Worm (Caenorhabditis elegans) whole organism, midembryonic: Measurements from ENCODE around the gene C36C9.12.
"Not testable (repeated sequence)": the region's sequence is repeated elsewhere in the genome, so short reads cannot be mapped to it uniquely, and the experiment has no call there.

Experiments used
- T22C8.4 ChIP-seq: fragments of 200-800 bp; sonication (Bioruptor generic); IDR thresholded peaks from 2 replicates; pipeline ENCODE4 v1.3.6; 2022; ENCODE audit warnings: missing genetic modification characterization, missing compliant biosample characterization
- cog-1 ChIP-seq: sonication (generic microtip); optimal IDR thresholded peaks from 2 replicates; lab custom pipeline; 2016; ENCODE audit warnings: missing genetic modification characterization, missing compliant biosample characterization
- flt-1 ChIP-seq: fragments of 200-800 bp; sonication (Bioruptor generic); IDR thresholded peaks from 2 replicates; pipeline ENCODE4 v1.3.6; 2022; ENCODE audit warnings: missing genetic modification characterization, missing compliant biosample characterization
- klf-2 ChIP-seq: fragments of 200-800 bp; sonication (Bioruptor generic); conservative IDR thresholded peaks from 2 replicates; pipeline ENCODE4 v1.3.6; 2022; ENCODE audit warnings: missing genetic modification reagents, missing genetic modification characterization, missing compliant biosample characterization
- ref-1 ChIP-seq: fragments of 200-800 bp; sonication (Bioruptor generic); conservative IDR thresholded peaks from 2 replicates; pipeline ENCODE4 v1.3.6; 2022; ENCODE audit warnings: missing genetic modification reagents, missing genetic modification characterization, missing compliant biosample characterization
- tab-1 ChIP-seq: fragments of 200-800 bp; sonication (Bioruptor generic); IDR thresholded peaks from 2 replicates; pipeline ENCODE4 v1.3.6; 2022; ENCODE audit warnings: missing genetic modification characterization, missing compliant biosample characterization
- ztf-23 ChIP-seq: fragments of 200-800 bp; sonication (Bioruptor generic); IDR thresholded peaks from 2 replicates; pipeline ENCODE4 v1.3.6; 2022; ENCODE audit warnings: missing genetic modification reagents, missing genetic modification characterization, missing compliant biosample characterization

- TF ChIP-seq T22C8.4 (GFP tag; lab: Robert Waterston, UW); tab-1 (GFP tag; lab: Robert Waterston, UW); klf-2 (GFP tag; lab: Robert Waterston, UW); ref-1 (GFP tag; lab: Robert Waterston, UW); flt-1 (GFP tag; lab: Robert Waterston, UW); ztf-23 (GFP tag; lab: Robert Waterston, UW); cog-1: not testable (repeated sequence)
Observed at ce11 chrX:1690894-1691293, 998 bp upstream of the C36C9.12 start, which contains the start of gene C36C9.6.
